Worm (Caenorhabditis elegans) whole organism, young adult: ENCODE data around the gene ZC155.2.
A peak's percentile ranks its signal among the peaks of the same experiment; 100 is the strongest.

Experiments used
- B0261.1 ChIP-seq: sonication (generic microtip); optimal IDR thresholded peaks from 2 replicates; lab custom pipeline; 2016; ENCODE audit warnings: mild to moderate bottlenecking, missing genetic modification characterization, moderate library complexity, missing compliant biosample characterization
- C06A6.2 ChIP-seq: fragments of 200-800 bp; sonication (Bioruptor generic); conservative IDR thresholded peaks from 2 replicates; pipeline ENCODE4 v1.3.6; 2022; ENCODE audit warnings: missing genetic modification characterization, missing compliant biosample characterization
- C17E4.6 ChIP-seq: fragments of 200-800 bp; sonication (Bioruptor generic); IDR thresholded peaks from 2 replicates; pipeline ENCODE4 v1.3.6; 2022; ENCODE audit warnings: missing genetic modification reagents, missing genetic modification characterization, missing compliant biosample characterization
- F23B12.7 ChIP-seq: sonication (generic microtip); optimal IDR thresholded peaks from 2 replicates; lab custom pipeline; 2017; ENCODE audit warnings: missing genetic modification characterization, mild to moderate bottlenecking, missing compliant biosample characterization, antibody characterized with exemption, moderate library complexity; ENCODE audit not compliant: insufficient read depth
- F33H1.4 ChIP-seq: fragments of 200-800 bp; sonication (Bioruptor generic); IDR thresholded peaks from 2 replicates; pipeline ENCODE4 v1.3.6; 2022; ENCODE audit warnings: missing genetic modification reagents, missing genetic modification characterization, missing compliant biosample characterization
- F49E8.2 ChIP-seq: sonication (generic microtip); optimal IDR thresholded peaks from 3 replicates; lab custom pipeline; 2017; ENCODE audit warnings: missing genetic modification characterization, mild to moderate bottlenecking, missing compliant biosample characterization, antibody characterized with exemption, moderate library complexity; ENCODE audit not compliant: insufficient read depth
- ZK185.1 ChIP-seq: sonication (generic microtip); optimal IDR thresholded peaks from 2 replicates; lab custom pipeline; 2016; ENCODE audit warnings: mild to moderate bottlenecking, missing genetic modification characterization, missing compliant biosample characterization; ENCODE audit not compliant: poor library complexity, severe bottlenecking
- aptf-2 ChIP-seq: fragments of 200-800 bp; sonication (Bioruptor generic); conservative IDR thresholded peaks from 2 replicates; pipeline ENCODE4 v1.3.6; 2022; ENCODE audit warnings: missing genetic modification reagents, missing genetic modification characterization, missing compliant biosample characterization
- athp-1 ChIP-seq: sonication (generic microtip); optimal IDR thresholded peaks from 2 replicates; lab custom pipeline; 2017; ENCODE audit warnings: mild to moderate bottlenecking, missing genetic modification characterization, missing compliant biosample characterization
- attf-6 ChIP-seq: fragments of 200-800 bp; sonication (Bioruptor generic); IDR thresholded peaks from 2 replicates; pipeline ENCODE4 v1.3.6; 2022; ENCODE audit warnings: missing genetic modification reagents, missing genetic modification characterization, missing compliant biosample characterization
- bed-2 ChIP-seq: fragments of 200-800 bp; sonication (Bioruptor generic); IDR thresholded peaks from 2 replicates; pipeline ENCODE4 v1.3.6; 2022; ENCODE audit warnings: missing genetic modification reagents, missing genetic modification characterization, missing compliant biosample characterization
- cebp-2 ChIP-seq: fragments of 200-800 bp; sonication (Bioruptor generic); IDR thresholded peaks from 2 replicates; pipeline ENCODE4 v1.3.6; 2022; ENCODE audit warnings: missing genetic modification characterization, missing compliant biosample characterization
- ceh-100 ChIP-seq: fragments of 200-800 bp; sonication (Bioruptor generic); IDR thresholded peaks from 2 replicates; pipeline ENCODE4 v1.3.6; 2022; ENCODE audit warnings: missing genetic modification reagents, missing genetic modification characterization, missing compliant biosample characterization
- chd-7 ChIP-seq: sonication (generic microtip); optimal IDR thresholded peaks from 2 replicates; lab custom pipeline; 2016; ENCODE audit warnings: mild to moderate bottlenecking, missing genetic modification characterization, moderate library complexity, missing compliant biosample characterization
- die-1 ChIP-seq: sonication (generic microtip); optimal IDR thresholded peaks from 2 replicates; lab custom pipeline; 2016; ENCODE audit warnings: missing genotype, mild to moderate bottlenecking, missing genetic modification characterization, missing compliant biosample characterization
- dox-1 ChIP-seq: fragments of 200-800 bp; sonication (Bioruptor generic); IDR thresholded peaks from 2 replicates; pipeline ENCODE4 v1.3.6; 2022; ENCODE audit warnings: missing genetic modification reagents, missing genetic modification characterization, missing compliant biosample characterization
- dpff-1 ChIP-seq: sonication (generic microtip); optimal IDR thresholded peaks from 2 replicates; lab custom pipeline; 2017; ENCODE audit warnings: mild to moderate bottlenecking, missing genetic modification characterization, missing compliant biosample characterization
- egl-44 ChIP-seq: fragments of 200-800 bp; sonication (Bioruptor generic); IDR thresholded peaks from 2 replicates; pipeline ENCODE4 v1.3.6; 2022; ENCODE audit warnings: missing genetic modification reagents, missing genetic modification characterization, missing compliant biosample characterization
- egrh-3 ChIP-seq: fragments of 200-800 bp; sonication (Bioruptor generic); IDR thresholded peaks from 2 replicates; pipeline ENCODE4 v1.3.6; 2022; ENCODE audit warnings: missing genetic modification reagents, missing genetic modification characterization, missing compliant biosample characterization
- ekl-4 ChIP-seq: fragments of 200-800 bp; sonication (Bioruptor generic); IDR thresholded peaks from 2 replicates; pipeline ENCODE4 v1.3.6; 2022; ENCODE audit warnings: missing genetic modification reagents, missing genetic modification characterization, missing compliant biosample characterization
- fkh-3 ChIP-seq: sonication (generic microtip); optimal IDR thresholded peaks from 2 replicates; lab custom pipeline; 2016; ENCODE audit warnings: mild to moderate bottlenecking, missing genetic modification characterization, missing compliant biosample characterization
- him-1 ChIP-seq: sonication (generic microtip); optimal IDR thresholded peaks from 2 replicates; lab custom pipeline; 2016; ENCODE audit warnings: missing genotype, missing genetic modification reagents, missing genetic modification characterization, missing compliant biosample characterization
- hmg-1.2 ChIP-seq: fragments of 200-800 bp; sonication (Bioruptor generic); IDR thresholded peaks from 2 replicates; pipeline ENCODE4 v1.3.6; 2022; ENCODE audit warnings: missing genetic modification reagents, missing genetic modification characterization, missing compliant biosample characterization
- hmg-20 ChIP-seq: fragments of 200-800 bp; sonication (Bioruptor generic); IDR thresholded peaks from 2 replicates; pipeline ENCODE4 v1.3.6; 2022; ENCODE audit warnings: missing genetic modification reagents, missing genetic modification characterization, missing compliant biosample characterization
- lag-1 ChIP-seq: fragments of 200-800 bp; sonication (Bioruptor generic); IDR thresholded peaks from 2 replicates; pipeline ENCODE4 v1.3.6; 2022; ENCODE audit warnings: missing genetic modification reagents, missing genetic modification characterization, missing compliant biosample characterization
- let-526 ChIP-seq: fragments of 200-800 bp; sonication (Bioruptor generic); IDR thresholded peaks from 2 replicates; pipeline ENCODE4 v1.3.6; 2022; ENCODE audit warnings: missing genetic modification reagents, missing genetic modification characterization, missing compliant biosample characterization
- let-607 ChIP-seq, 2 experiments: fragments of 200-800 bp in 1 of 2; sonication (Bioruptor generic) in 1 of 2; sonication (generic microtip) in 1 of 2; optimal IDR thresholded peaks; 2 replicates each; lab custom pipeline; 2016 to 2018; ENCODE audit warnings: mild to moderate bottlenecking in 2 of 2, missing compliant biosample characterization in 2 of 2, missing genetic modification characterization in 2 of 2, moderate library complexity in 2 of 2, missing genotype in 1 of 2
- lin-35 ChIP-seq, 3 experiments: fragments of 150-350 bp in 2 of 3; sonication (generic microtip) in 1 of 3; optimal IDR thresholded peaks; 2 replicates each; lab custom pipeline; 2014 to 2018; ENCODE audit warnings: missing biosample characterization in 3 of 3, missing genetic modification characterization in 3 of 3, missing genetic modification reagents in 3 of 3
- lin-40 ChIP-seq: sonication (generic microtip); optimal IDR thresholded peaks from 2 replicates; lab custom pipeline; 2016; ENCODE audit warnings: missing genetic modification characterization, mild to moderate bottlenecking, missing compliant biosample characterization, missing genotype, missing genetic modification reagents
- lsl-1 ChIP-seq: fragments of 200-800 bp; sonication (Bioruptor generic); optimal IDR thresholded peaks from 2 replicates; lab custom pipeline; 2018; ENCODE audit warnings: mild to moderate bottlenecking, missing genetic modification characterization, moderate library complexity, missing compliant biosample characterization
- madf-10 ChIP-seq: sonication (generic microtip); optimal IDR thresholded peaks from 2 replicates; lab custom pipeline; 2016; ENCODE audit warnings: mild to moderate bottlenecking, missing genetic modification characterization, missing compliant biosample characterization
- madf-6 ChIP-seq: fragments of 200-800 bp; sonication (Bioruptor generic); IDR thresholded peaks from 2 replicates; pipeline ENCODE4 v1.3.6; 2022; ENCODE audit warnings: missing genetic modification reagents, missing genetic modification characterization, missing compliant biosample characterization
- nfyb-1 ChIP-seq: fragments of 200-800 bp; sonication (Bioruptor generic); IDR thresholded peaks from 2 replicates; pipeline ENCODE4 v1.3.6; 2022; ENCODE audit warnings: missing genetic modification reagents, missing genetic modification characterization, missing compliant biosample characterization
- nhr-27 ChIP-seq: fragments of 200-800 bp; sonication (Bioruptor generic); optimal IDR thresholded peaks from 2 replicates; lab custom pipeline; 2018; ENCODE audit warnings: mild to moderate bottlenecking, missing genetic modification characterization, moderate library complexity, missing compliant biosample characterization
- nhr-80 ChIP-seq: sonication (generic microtip); optimal IDR thresholded peaks from 2 replicates; lab custom pipeline; 2016; ENCODE audit warnings: missing genetic modification characterization, missing compliant biosample characterization
- pbrm-1 ChIP-seq: fragments of 200-800 bp; sonication (Bioruptor generic); IDR thresholded peaks from 2 replicates; pipeline ENCODE4 v1.3.6; 2022; ENCODE audit warnings: missing genetic modification reagents, missing genetic modification characterization, missing compliant biosample characterization
- rec-8 ChIP-seq, 2 experiments: sonication (generic microtip); optimal IDR thresholded peaks; 2 replicates each; lab custom pipeline; 2016; ENCODE audit warnings: mild to moderate bottlenecking in 2 of 2, missing genetic modification characterization in 2 of 2, missing genetic modification reagents in 2 of 2, missing genotype in 2 of 2, missing biosample characterization in 1 of 2, missing compliant biosample characterization in 1 of 2, moderate library complexity in 1 of 2
- repo-1 ChIP-seq: sonication (generic microtip); optimal IDR thresholded peaks from 2 replicates; lab custom pipeline; 2017; ENCODE audit warnings: mild to moderate bottlenecking, missing genetic modification characterization, missing compliant biosample characterization
- rpc-1 ChIP-seq, 2 experiments: fragments of 150-350 bp in 1 of 2; sonication (generic microtip) in 1 of 2; optimal IDR thresholded peaks; 2 replicates each; lab custom pipeline; 2014 to 2018; ENCODE audit warnings: missing biosample characterization in 1 of 2, missing genetic modification characterization in 1 of 2, missing genetic modification reagents in 1 of 2, missing genotype in 1 of 2
- unc-130 ChIP-seq: sonication (generic microtip); optimal IDR thresholded peaks from 2 replicates; lab custom pipeline; 2016; ENCODE audit warnings: missing genetic modification reagents, missing genetic modification characterization, missing compliant biosample characterization
- xnd-1 ChIP-seq: sonication (generic microtip); optimal IDR thresholded peaks from 2 replicates; lab custom pipeline; 2016; ENCODE audit warnings: missing genotype, missing genetic modification reagents, missing genetic modification characterization, missing compliant biosample characterization
- zim-3 ChIP-seq: sonication (generic microtip); optimal IDR thresholded peaks from 2 replicates; lab custom pipeline; 2017; ENCODE audit warnings: mild to moderate bottlenecking, missing genetic modification characterization, moderate library complexity, missing compliant biosample characterization
- ztf-18 ChIP-seq: sonication (generic microtip); optimal IDR thresholded peaks from 2 replicates; lab custom pipeline; 2016; ENCODE audit warnings: missing genotype, mild to moderate bottlenecking, missing genetic modification characterization, missing compliant biosample characterization
- ztf-25 ChIP-seq: fragments of 200-800 bp; sonication (Bioruptor generic); IDR thresholded peaks from 2 replicates; pipeline ENCODE4 v1.3.6; 2022; ENCODE audit warnings: missing genetic modification reagents, missing genetic modification characterization, missing compliant biosample characterization
- ztf-26 ChIP-seq: sonication (generic microtip); optimal IDR thresholded peaks from 2 replicates; lab custom pipeline; 2017; ENCODE audit warnings: missing genetic modification characterization, missing compliant biosample characterization
- ztf-3 ChIP-seq: fragments of 200-800 bp; sonication (Bioruptor generic); optimal IDR thresholded peaks from 2 replicates; lab custom pipeline; 2018; ENCODE audit warnings: mild to moderate bottlenecking, missing genetic modification characterization, missing compliant biosample characterization

The ZC155.2 gene

ce11 chrIII:5211137-5211648 lies 7.6 kb upstream of the ZC155.2 start (continued):
- peak; percentile 70 for TF ChIP-seq rpc-1 (optimal IDR thresholded peaks at IDR 0.05; lab: Kevin White, UChicago)
- peak; percentile 68 for TF ChIP-seq rpc-1 (tag; optimal IDR thresholded peaks at IDR 0.05; lab: Kevin White, UChicago)
- peak; percentile 60; the same call in 1 of the 2 replicates for TF ChIP-seq pbrm-1
- TF ChIP-seq dpff-1 (tag; lab: Kevin White, UChicago): peak; percentile 64
- TF ChIP-seq ceh-100 (GFP tag; lab: Robert Waterston, UW): peak; percentile 62
- peak; percentile 70; the same call in 1 of the 2 replicates for TF ChIP-seq ekl-4
- TF ChIP-seq hmg-1.2: peak; percentile 69
- TF ChIP-seq ztf-25 (GFP tag; lab: Robert Waterston, UW): 0 out of 2 replicates have a peak, but pooled peaks have one; percentile 47
- peak; percentile 68 for TF ChIP-seq B0261.1 (tag; lab: Kevin White, UChicago)
- TF ChIP-seq die-1 (tag; lab: Kevin White, UChicago): peak; percentile 80
- TF ChIP-seq bed-2 (GFP tag; lab: Robert Waterston, UW): peak; percentile 78; the same call in 1 of the 2 replicates
- TF ChIP-seq C06A6.2 (GFP tag; lab: Robert Waterston, UW): peak; percentile 59
- peak; percentile 82 for TF ChIP-seq nhr-80 (tag; lab: Kevin White, UChicago)
- peak; percentile 46 for TF ChIP-seq nhr-27 (tag; lab: Kevin White, UChicago)
- peak; percentile 18 for TF ChIP-seq xnd-1
- peak; percentile 79 for TF ChIP-seq ztf-26 (tag; lab: Kevin White, UChicago)
- TF ChIP-seq madf-10 (tag; lab: Kevin White, UChicago): peak; percentile 80
- peak; percentile 67 for TF ChIP-seq zim-3 (tag; lab: Kevin White, UChicago)
- peak; percentile 20; the same call in 1 of the 2 replicates for TF ChIP-seq hmg-20 (GFP tag; lab: Robert Waterston, UW)
- TF ChIP-seq lag-1: 0 out of 2 replicates have a peak, but pooled peaks have one; percentile 68
- TF ChIP-seq lin-40 (tag; lab: Kevin White, UChicago): peak; percentile 72
- TF ChIP-seq lsl-1 (GFP tag; lab: Kevin White, UChicago): peak; percentile 69
- TF ChIP-seq C17E4.6 (GFP tag; lab: Robert Waterston, UW): peak; percentile 68; the same call in 1 of the 2 replicates
- TF ChIP-seq lin-35 (GFP tag; optimal IDR thresholded peaks at IDR 0.05; lab: Kevin White, UChicago): peak in 1 of 3 experiments; percentile 20
- TF ChIP-seq nfyb-1 (GFP tag; lab: Robert Waterston, UW): peak; percentile 89
- TF ChIP-seq let-526 (GFP tag; lab: Robert Waterston, UW): 0 out of 2 replicates have a peak, but pooled peaks have one; percentile 18
- TF ChIP-seq ZK185.1 (tag; lab: Kevin White, UChicago): peak; percentile 58
- TF ChIP-seq fkh-3: peak; percentile 83
- peak; percentile 96; the same call in 1 of the 2 replicates for TF ChIP-seq dox-1 (GFP tag; lab: Robert Waterston, UW)
- peak; percentile 57 for TF ChIP-seq athp-1 (tag; lab: Kevin White, UChicago)
- TF ChIP-seq cebp-2 (GFP tag; lab: Robert Waterston, UW): 0 out of 2 replicates have a peak, but pooled peaks have one; percentile 75
- TF ChIP-seq egl-44 (GFP tag; lab: Robert Waterston, UW): peak; percentile 94
- TF ChIP-seq madf-6: peak; percentile 71
- TF ChIP-seq repo-1 (tag; lab: Kevin White, UChicago): peak; percentile 79
- peak; percentile 44 for TF ChIP-seq unc-130
- peak; percentile 22 for TF ChIP-seq F49E8.2
- TF ChIP-seq ztf-3 (GFP tag; lab: Kevin White, UChicago): peak; percentile 35
- TF ChIP-seq him-1: peak; percentile 78
- peak; percentile 48 to 60 for TF ChIP-seq let-607 (tag; optimal IDR thresholded peaks at IDR 0.05; lab: Kevin White, UChicago)
- TF ChIP-seq rec-8 (tag; optimal IDR thresholded peaks at IDR 0.05; lab: Kevin White, UChicago): peak in 1 of 2 experiments; percentile 28
- TF ChIP-seq egrh-3 (GFP tag; lab: Robert Waterston, UW): peak; percentile 80
- peak; percentile 61 for TF ChIP-seq F33H1.4 (GFP tag; lab: Robert Waterston, UW)
- TF ChIP-seq ztf-18 (tag; lab: Kevin White, UChicago): peak; percentile 78
- peak; percentile 42 for TF ChIP-seq F23B12.7 (tag; lab: Kevin White, UChicago)
- 0 out of 2 replicates have a peak, but pooled peaks have one; percentile 23 for TF ChIP-seq attf-6 (GFP tag; lab: Robert Waterston, UW)
- peak; percentile 79 for TF ChIP-seq chd-7 (tag; lab: Kevin White, UChicago)
- TF ChIP-seq aptf-2 (GFP tag; lab: Robert Waterston, UW): 0 out of 2 replicates have a peak, but pooled peaks have one; percentile 24
